Worm (Caenorhabditis elegans) whole organism, young adult: ENCODE results near the gene nlp-80.

Source experiments
- T26A5.8 ChIP-seq: sonication (generic microtip); optimal IDR thresholded peaks from 2 replicates; lab custom pipeline; 2016; ENCODE audit warnings: missing genetic modification characterization, missing compliant biosample characterization
- Y79H2A.3 ChIP-seq: fragments of 200-800 bp; sonication (Bioruptor generic); conservative IDR thresholded peaks from 2 replicates; pipeline ENCODE4 v1.3.6; 2022; ENCODE audit warnings: missing genetic modification reagents, missing genetic modification characterization, missing compliant biosample characterization
- nfya-1 ChIP-seq: sonication (generic microtip); optimal IDR thresholded peaks from 2 replicates; lab custom pipeline; 2017; ENCODE audit warnings: antibody characterized with exemption, missing compliant biosample characterization, missing genetic modification characterization, borderline replicate concordance; ENCODE audit not compliant: insufficient read depth
- pha-4 ChIP-seq: fragments of 150-350 bp; sonication (generic microtip); optimal IDR thresholded peaks from 2 replicates; lab custom pipeline; 2014; ENCODE audit warnings: missing biosample characterization, missing genetic modification reagents, missing genetic modification characterization
- ztf-6 ChIP-seq: fragments of 200-800 bp; sonication (Bioruptor generic); IDR thresholded peaks from 2 replicates; pipeline ENCODE4 v1.3.6; 2022; ENCODE audit warnings: missing genetic modification reagents, missing genetic modification characterization, missing compliant biosample characterization

DNA sequence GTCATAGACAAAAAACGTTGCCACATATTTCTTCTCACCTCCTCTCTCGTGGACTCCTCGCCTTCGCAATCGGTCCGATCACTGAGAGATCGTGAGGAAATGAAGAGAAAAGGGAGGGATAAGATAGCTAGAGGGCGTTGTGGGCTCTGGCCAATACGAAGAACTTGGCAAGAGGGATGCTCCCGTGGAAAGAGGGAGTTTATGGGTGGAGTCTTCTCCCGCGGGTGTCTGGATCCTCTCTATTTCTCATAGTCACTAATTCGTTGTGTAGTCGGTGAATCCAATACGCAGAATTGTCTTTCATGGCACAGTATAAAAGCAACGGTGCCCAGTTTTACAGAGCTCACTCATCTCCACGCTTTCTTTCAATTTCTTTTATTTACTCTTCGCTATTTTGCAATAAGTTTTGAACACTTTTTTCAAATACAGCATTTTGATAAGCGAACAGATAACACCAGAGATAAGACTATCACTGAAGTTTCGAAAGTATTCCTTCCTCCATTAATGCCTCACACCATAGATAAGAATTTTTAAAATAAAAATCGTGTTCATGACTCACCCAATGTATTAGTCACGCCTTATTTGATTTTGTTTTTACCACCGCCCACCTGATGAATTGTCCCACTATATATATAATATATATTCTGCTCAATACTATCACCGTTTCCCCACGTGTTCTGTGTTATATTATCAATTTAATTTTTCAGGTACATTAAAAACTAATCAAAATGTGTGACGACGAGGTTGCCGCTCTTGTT is 15.1 kb upstream of the nlp-80 start, which contains the start of gene act-1:
- TF ChIP-seq T26A5.8 (tag; lab: Kevin White, UChicago): no peak
- TF ChIP-seq ztf-6 (GFP tag; lab: Robert Waterston, UW): no peak
- TF ChIP-seq nfya-1 (tag; lab: Kevin White, UChicago): no peak
- TF ChIP-seq pha-4 (tag; lab: Kevin White, UChicago): no peak
- TF ChIP-seq Y79H2A.3: no peak
